Worm (Caenorhabditis elegans): ENCODE measurements around the gene C26D10.4.

Gene C26D10.4

DNA sequence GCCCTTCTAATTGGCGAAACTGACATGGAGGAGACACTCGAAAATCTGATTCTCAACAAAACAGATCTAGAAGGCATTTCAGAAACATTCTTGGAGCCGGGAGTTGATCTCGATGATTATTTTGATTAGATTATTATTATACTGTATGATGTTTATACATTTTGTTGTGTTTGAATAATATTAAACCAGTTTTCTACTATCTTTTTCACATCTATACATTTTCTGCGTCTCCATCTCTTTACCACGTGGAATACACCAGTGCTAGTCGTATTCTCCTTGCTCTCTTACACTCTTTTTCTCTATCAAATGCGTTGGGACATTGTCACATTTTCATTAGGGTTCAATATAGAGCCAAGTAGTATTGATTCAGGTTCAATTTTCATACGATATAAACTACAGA is at the start of gene C26D10.4:
C26D10.4 (plus strand) TSS at position 301 of the 400 bp plus-strand sequence.
- no peak for TF ChIP-seq hnd-1 (tag; optimal IDR thresholded peaks at IDR 0.05)
- TF ChIP-seq pes-1 (GFP tag; IDR thresholded peaks at IDR 0.05) = no peak
- no peak for TF ChIP-seq sea-1 (GFP tag; conservative IDR thresholded peaks at IDR 0.05)
- no peak for TF ChIP-seq tbx-37 (GFP tag; conservative IDR thresholded peaks at IDR 0.05)
- TF ChIP-seq ceh-36 (tag; optimal IDR thresholded peaks at IDR 0.05) = no peak
- TF ChIP-seq scrt-1 (GFP tag; IDR thresholded peaks at IDR 0.05) = no peak
- TF ChIP-seq B0310.2 (tag; optimal IDR thresholded peaks at IDR 0.05) = no peak
- TF ChIP-seq tbx-11 (GFP tag; IDR thresholded peaks at IDR 0.05) = no peak
- TF ChIP-seq F13C5.2 (tag; optimal IDR thresholded peaks at IDR 0.05) = no peak
- TF ChIP-seq tra-4 (tag; optimal IDR thresholded peaks at IDR 0.05) = no peak
- TF ChIP-seq aly-1 (tag; optimal IDR thresholded peaks at IDR 0.05) = no peak
- no peak for TF ChIP-seq ets-7 (tag; optimal IDR thresholded peaks at IDR 0.05)
- TF ChIP-seq hmg-4 (GFP tag; optimal IDR thresholded peaks at IDR 0.05) = no peak

DNA sequence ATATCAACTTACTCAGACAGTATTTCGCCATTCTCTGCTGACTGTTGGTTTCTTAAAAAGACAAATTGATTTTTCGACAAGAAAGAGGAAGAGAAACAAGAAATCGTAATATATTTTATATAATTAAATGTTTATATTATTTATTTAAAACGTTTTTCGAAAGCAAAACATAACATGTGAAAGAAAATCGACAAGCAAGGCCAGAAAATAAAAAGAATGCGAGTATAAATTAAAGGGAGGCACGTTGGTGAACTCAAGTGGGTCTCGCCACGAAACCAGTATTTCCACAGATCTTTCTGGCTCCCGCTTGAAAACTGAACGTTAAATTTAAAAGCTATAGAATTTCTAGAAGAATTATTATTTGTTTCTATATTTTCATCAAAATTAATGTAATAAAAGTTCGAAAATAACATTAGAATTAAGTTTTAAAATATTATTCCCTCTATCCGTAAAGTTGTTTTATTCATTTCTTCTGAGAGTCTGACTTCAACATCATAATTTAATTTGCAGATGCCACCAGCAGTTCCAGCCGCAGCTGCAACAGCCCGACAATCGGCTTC is 46.3 kb upstream of the C26D10.4 start, which contains the start of the genes nst-1 and cct-4:
nst-1 (minus strand) TSS at position 51 of the 560 bp plus-strand sequence.
cct-4 (plus strand) TSS at position 510 of the 560 bp plus-strand sequence.
- TF ChIP-seq F13C5.2 (tag; optimal IDR thresholded peaks at IDR 0.05) = no peak
- no peak for TF ChIP-seq B0310.2 (tag; optimal IDR thresholded peaks at IDR 0.05)
- TF ChIP-seq hmbx-1 (tag; optimal IDR thresholded peaks at IDR 0.05) = no peak
- no peak for TF ChIP-seq ets-7 (tag; optimal IDR thresholded peaks at IDR 0.05)
- no peak for TF ChIP-seq scrt-1 (GFP tag; IDR thresholded peaks at IDR 0.05)
- TF ChIP-seq hnd-1 (tag; optimal IDR thresholded peaks at IDR 0.05) = no peak
- no peak for TF ChIP-seq tbx-37 (GFP tag; conservative IDR thresholded peaks at IDR 0.05)
- TF ChIP-seq ceh-13 (GFP tag; optimal IDR thresholded peaks at IDR 0.05) = no peak
- no peak for TF ChIP-seq aly-1 (tag; optimal IDR thresholded peaks at IDR 0.05)
- no peak for TF ChIP-seq pes-1 (GFP tag; IDR thresholded peaks at IDR 0.05)
- no peak for TF ChIP-seq tbx-11 (GFP tag; IDR thresholded peaks at IDR 0.05)
- no peak for TF ChIP-seq hmg-4 (GFP tag; optimal IDR thresholded peaks at IDR 0.05)
- no peak for TF ChIP-seq sea-1 (GFP tag; conservative IDR thresholded peaks at IDR 0.05)
- no peak for TF ChIP-seq ama-1 (optimal IDR thresholded peaks at IDR 0.05)
- no peak for TF ChIP-seq flt-1 (GFP tag; IDR thresholded peaks at IDR 0.05)
- no peak for TF ChIP-seq tra-4 (tag; optimal IDR thresholded peaks at IDR 0.05)

DNA sequence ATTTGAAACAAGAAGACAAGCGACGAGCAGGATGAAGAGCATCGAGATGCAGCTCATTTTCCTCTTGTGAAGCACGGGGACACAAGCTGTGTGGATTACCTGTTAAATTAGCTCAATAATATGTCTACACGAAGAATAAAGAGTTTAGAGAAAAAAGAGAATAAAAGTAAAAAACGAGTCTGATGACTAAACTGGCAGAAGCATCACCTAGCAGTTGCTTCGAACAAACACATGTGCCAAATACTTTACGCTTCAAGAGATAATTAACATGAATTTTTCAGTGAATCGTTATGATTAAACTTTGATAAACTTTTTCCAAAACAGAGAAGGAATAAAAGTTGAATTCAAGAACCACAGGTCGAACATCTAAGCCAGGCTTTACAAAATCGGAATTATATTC is 34.3 kb upstream of the C26D10.4 start, which contains the start of gene nlp-55:
nlp-55 (minus strand) TSS at position 101 of the 400 bp plus-strand sequence.
- TF ChIP-seq hmg-4 (GFP tag; optimal IDR thresholded peaks at IDR 0.05) (no peak), tbx-37 (GFP tag; conservative IDR thresholded peaks at IDR 0.05) (no peak), hmbx-1 (tag; optimal IDR thresholded peaks at IDR 0.05) (no peak), ceh-36 (tag; optimal IDR thresholded peaks at IDR 0.05) (no peak), aly-1 (tag; optimal IDR thresholded peaks at IDR 0.05) (no peak), ceh-13 (GFP tag; optimal IDR thresholded peaks at IDR 0.05) (no peak), tbx-11 (GFP tag; IDR thresholded peaks at IDR 0.05) (no peak), ama-1 (optimal IDR thresholded peaks at IDR 0.05) (no peak), flt-1 (GFP tag; IDR thresholded peaks at IDR 0.05) (no peak), sea-1 (GFP tag; conservative IDR thresholded peaks at IDR 0.05) (no peak), tra-4 (tag; optimal IDR thresholded peaks at IDR 0.05) (no peak), ets-7 (tag; optimal IDR thresholded peaks at IDR 0.05) (no peak), F13C5.2 (tag; optimal IDR thresholded peaks at IDR 0.05) (no peak), scrt-1 (GFP tag; IDR thresholded peaks at IDR 0.05) (no peak), pes-1 (GFP tag; IDR thresholded peaks at IDR 0.05) (no peak), hnd-1 (tag; optimal IDR thresholded peaks at IDR 0.05) (no peak)

ce11 chrII:8308314-8308713 is 21.2 kb upstream of the C26D10.4 start:
- no peak for TF ChIP-seq hnd-1 (tag; optimal IDR thresholded peaks at IDR 0.05)
- no peak for TF ChIP-seq ceh-13 (GFP tag; optimal IDR thresholded peaks at IDR 0.05)
- no peak for TF ChIP-seq pes-1 (GFP tag; IDR thresholded peaks at IDR 0.05)
- TF ChIP-seq ceh-36 (tag; optimal IDR thresholded peaks at IDR 0.05) = no peak
- TF ChIP-seq ets-7 (tag; optimal IDR thresholded peaks at IDR 0.05) = no peak
- no peak for TF ChIP-seq tra-4 (tag; optimal IDR thresholded peaks at IDR 0.05)
- TF ChIP-seq tbx-11 (GFP tag; IDR thresholded peaks at IDR 0.05) = no peak
- no peak for TF ChIP-seq flt-1 (GFP tag; IDR thresholded peaks at IDR 0.05)
- no peak for TF ChIP-seq hmg-4 (GFP tag; optimal IDR thresholded peaks at IDR 0.05)
- no peak for TF ChIP-seq ama-1 (optimal IDR thresholded peaks at IDR 0.05)

- TF ChIP-seq hnd-1 (tag; optimal IDR thresholded peaks at IDR 0.05) (no peak), hmg-4 (GFP tag; optimal IDR thresholded peaks at IDR 0.05) (no peak), ceh-36 (tag; optimal IDR thresholded peaks at IDR 0.05) (no peak), ceh-13 (GFP tag; optimal IDR thresholded peaks at IDR 0.05) (no peak), aly-1 (tag; optimal IDR thresholded peaks at IDR 0.05) (no peak), tra-4 (tag; optimal IDR thresholded peaks at IDR 0.05) (no peak), scrt-1 (GFP tag; IDR thresholded peaks at IDR 0.05) (no peak), flt-1 (GFP tag; IDR thresholded peaks at IDR 0.05) (no peak), B0310.2 (tag; optimal IDR thresholded peaks at IDR 0.05) (no peak), tbx-11 (GFP tag; IDR thresholded peaks at IDR 0.05) (no peak)
Measured at ce11 chrII:8311484-8311883, 18.1 kb upstream of the C26D10.4 start.

DNA sequence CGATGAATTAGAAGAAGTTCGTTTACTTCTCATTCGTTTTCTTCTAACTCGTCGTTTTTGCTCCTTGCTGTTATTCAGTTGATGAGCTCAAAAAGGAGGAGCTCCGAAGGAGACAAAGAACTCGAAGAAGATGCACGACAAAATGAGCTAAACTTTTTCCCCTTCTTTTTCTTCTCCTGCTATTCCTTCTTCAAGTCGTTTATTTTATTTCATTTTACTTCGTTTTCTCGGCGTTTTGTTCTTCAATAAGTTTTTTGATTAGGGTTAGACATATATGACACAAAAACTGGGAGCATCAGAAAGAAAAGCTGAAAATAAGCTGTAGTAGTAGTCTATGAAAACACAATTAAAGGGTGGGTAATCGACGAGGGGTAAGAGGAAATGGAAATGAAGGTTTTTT is 17.6 kb upstream of the C26D10.4 start:
- TF ChIP-seq ceh-13 (GFP tag; optimal IDR thresholded peaks at IDR 0.05) (no peak), aly-1 (tag; optimal IDR thresholded peaks at IDR 0.05) (no peak), ceh-36 (tag; optimal IDR thresholded peaks at IDR 0.05) (no peak), ets-7 (tag; optimal IDR thresholded peaks at IDR 0.05) (no peak), sea-1 (GFP tag; conservative IDR thresholded peaks at IDR 0.05) (no peak), flt-1 (GFP tag; IDR thresholded peaks at IDR 0.05) (no peak), pes-1 (GFP tag; IDR thresholded peaks at IDR 0.05) (no peak)

DNA sequence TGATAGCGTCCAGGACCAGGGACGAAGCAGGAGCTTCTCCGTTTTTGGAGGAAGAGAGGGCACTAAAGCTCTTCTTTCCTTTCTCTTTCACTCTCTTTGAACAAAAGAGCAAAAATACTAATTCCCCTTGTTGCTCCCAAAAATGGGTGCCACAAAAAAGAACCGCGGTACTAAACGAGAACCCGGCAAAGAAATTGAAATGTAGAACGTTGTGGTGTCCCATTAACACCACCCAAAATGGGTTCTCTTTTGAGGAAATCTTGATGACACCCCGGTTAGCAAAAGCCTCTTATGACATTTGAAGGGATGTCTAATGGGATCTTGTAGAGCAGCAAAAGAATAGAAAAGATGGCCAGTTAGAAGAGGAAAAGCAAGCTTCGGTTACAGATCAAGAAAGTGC is 14.8 kb upstream of the C26D10.4 start:
- TF ChIP-seq pes-1 (GFP tag; IDR thresholded peaks at IDR 0.05) (no peak), hmbx-1 (tag; optimal IDR thresholded peaks at IDR 0.05) (no peak), sea-1 (GFP tag; conservative IDR thresholded peaks at IDR 0.05) (no peak), aly-1 (tag; optimal IDR thresholded peaks at IDR 0.05) (no peak), hnd-1 (tag; optimal IDR thresholded peaks at IDR 0.05) (no peak), ama-1 (optimal IDR thresholded peaks at IDR 0.05) (no peak), F13C5.2 (tag; optimal IDR thresholded peaks at IDR 0.05) (no peak), flt-1 (GFP tag; IDR thresholded peaks at IDR 0.05) (no peak), tra-4 (tag; optimal IDR thresholded peaks at IDR 0.05) (no peak), hmg-4 (GFP tag; optimal IDR thresholded peaks at IDR 0.05) (no peak), ceh-36 (tag; optimal IDR thresholded peaks at IDR 0.05) (no peak), ceh-13 (GFP tag; optimal IDR thresholded peaks at IDR 0.05) (no peak), B0310.2 (tag; optimal IDR thresholded peaks at IDR 0.05) (no peak), ets-7 (tag; optimal IDR thresholded peaks at IDR 0.05) (no peak), scrt-1 (GFP tag; IDR thresholded peaks at IDR 0.05) (no peak), tbx-11 (GFP tag; IDR thresholded peaks at IDR 0.05) (no peak), tbx-37 (GFP tag; conservative IDR thresholded peaks at IDR 0.05) (no peak)

Data from whole organism, early embryonic.